Fruit fly (Drosophila melanogaster): ENCODE data around the gene loh.

Gene loh

DNA sequence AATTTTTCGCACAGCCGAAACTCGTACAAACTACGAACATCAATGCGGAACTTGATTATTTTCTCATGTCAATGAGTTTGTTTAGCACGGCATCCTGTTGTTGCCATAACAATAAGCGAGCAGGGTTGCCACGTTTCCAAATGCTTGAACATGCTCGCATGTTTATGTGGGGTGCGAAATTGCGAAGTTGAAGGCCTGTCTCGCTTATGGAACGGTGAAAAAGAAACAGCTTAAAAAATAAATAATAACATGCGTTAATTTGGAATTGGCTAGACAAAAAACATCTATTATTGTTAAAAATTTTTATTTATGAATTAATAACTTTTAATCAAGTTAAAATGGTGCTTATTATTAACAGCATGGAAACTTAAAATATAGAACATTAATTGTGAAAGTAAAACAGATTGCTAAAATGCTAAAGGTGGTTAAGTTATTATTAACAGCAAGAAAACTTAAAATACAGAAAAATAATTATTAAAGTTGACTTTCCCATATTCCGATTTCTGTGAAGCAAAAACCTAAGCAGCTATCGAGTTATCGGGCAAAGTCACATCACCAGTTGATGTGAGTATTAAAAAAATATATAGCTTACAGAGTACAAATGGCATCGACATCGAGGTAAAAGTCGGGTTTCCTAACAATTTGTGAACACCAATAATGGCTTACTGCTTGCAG is 11.4 kb upstream of the loh start, which contains the start of the genes Bug22 and TfIIB (continued):
- no peak for TF ChIP-seq h (optimal IDR thresholded peaks at IDR 0.05)
- no peak for TF ChIP-seq ap (GFP tag; IDR thresholded peaks at IDR 0.05)
- peak; percentile 66; the same call in 2 of the 3 replicates for TF ChIP-seq Dbx (GFP tag; IDR thresholded peaks at IDR 0.05)
- TF ChIP-seq CG16813 (GFP tag; IDR thresholded peaks at IDR 0.05; ENCODE audit: partially characterized antibody), result 0 out of 3 replicates have a peak, but pooled peaks have one; percentile 36
- peak; percentile 79 for TF ChIP-seq CG14710 (tag; optimal IDR thresholded peaks at IDR 0.05)
- TF ChIP-seq CG10565 (GFP tag; optimal IDR thresholded peaks at IDR 0.05), result no peak
- TF ChIP-seq MESR4 (GFP tag; optimal IDR thresholded peaks at IDR 0.05), result peak; percentile 45
- TF ChIP-seq CG12744 (GFP tag; optimal IDR thresholded peaks at IDR 0.05), result peak; percentile 26
- no peak for TF ChIP-seq Blimp-1 (GFP tag; optimal IDR thresholded peaks at IDR 0.05)
- TF ChIP-seq CG1602 (GFP tag; optimal IDR thresholded peaks at IDR 0.05), result peak; percentile 71
- peak; percentile 44 for TF ChIP-seq CG4328 (GFP tag; optimal IDR thresholded peaks at IDR 0.05)
- TF ChIP-seq Trl (optimal IDR thresholded peaks at IDR 0.05), result no peak
- TF ChIP-seq Trl (GFP tag; optimal IDR thresholded peaks at IDR 0.05), result peak; percentile 54
- peak; percentile 41; the same call in 1 of the 2 replicates for TF ChIP-seq E2f2 (GFP tag; IDR thresholded peaks at IDR 0.05)
- TF ChIP-seq vvl (GFP tag; IDR thresholded peaks at IDR 0.05), result peak; percentile 84
- no peak for TF ChIP-seq CG6854 (GFP tag; optimal IDR thresholded peaks at IDR 0.05)
- peak; percentile 80 for TF ChIP-seq CG17829 (tag; optimal IDR thresholded peaks at IDR 0.05)
- TF ChIP-seq CG3407 (GFP tag; optimal IDR thresholded peaks at IDR 0.05), result peak; percentile 18
- no peak for TF ChIP-seq CG14965 (GFP tag; optimal IDR thresholded peaks at IDR 0.05; ENCODE audit: borderline replicate concordance)
- TF ChIP-seq Sox102F (GFP tag; optimal IDR thresholded peaks at IDR 0.05), result no peak
- peak in 1 of 2 experiments; percentile 37 for TF ChIP-seq insv (GFP tag; optimal IDR thresholded peaks at IDR 0.05)
- TF ChIP-seq CG6683 (GFP tag; optimal IDR thresholded peaks at IDR 0.05), result no peak
- TF ChIP-seq pan (optimal IDR thresholded peaks at IDR 0.05), result no peak
- peak in 1 of 2 experiments; percentile 76 for TF ChIP-seq pan (GFP tag; optimal IDR thresholded peaks at IDR 0.05 in 1 of 2, IDR thresholded peaks at IDR 0.05 in 1 of 2)
- TF ChIP-seq Mes4 (GFP tag; optimal IDR thresholded peaks at IDR 0.05), result peak; percentile 58
- no peak for TF ChIP-seq corto (GFP tag; optimal IDR thresholded peaks at IDR 0.05)
- peak; percentile 94 for TF ChIP-seq CG11723 (GFP tag; optimal IDR thresholded peaks at IDR 0.05)
- no peak for TF ChIP-seq CG3838 (GFP tag; optimal IDR thresholded peaks at IDR 0.05)
- peak; percentile 83; the same call in 2 of the 3 replicates for TF ChIP-seq CG17361 (GFP tag; IDR thresholded peaks at IDR 0.05)
- peak; percentile 19 for TF ChIP-seq MTF-1 (GFP tag; optimal IDR thresholded peaks at IDR 0.05; ENCODE audit: borderline replicate concordance)
- TF ChIP-seq twi (tag; optimal IDR thresholded peaks at IDR 0.05), result peak; percentile 32
- peak; percentile 52 for TF ChIP-seq ems (GFP tag; optimal IDR thresholded peaks at IDR 0.05)
- TF ChIP-seq jigr1 (GFP tag; IDR thresholded peaks at IDR 0.05), result no peak
- TF ChIP-seq emc (GFP tag; optimal IDR thresholded peaks at IDR 0.05), result no peak
- TF ChIP-seq CG3065 (GFP tag; optimal IDR thresholded peaks at IDR 0.05), result peak; percentile 12
- peak; percentile 83 for TF ChIP-seq Xbp1 (GFP tag; optimal IDR thresholded peaks at IDR 0.05)
- no peak for TF ChIP-seq CG11560 (tag; IDR thresholded peaks at IDR 0.05)
- TF ChIP-seq peb (GFP tag; IDR thresholded peaks at IDR 0.05), result no peak
- peak; percentile 59 for TF ChIP-seq unpg (GFP tag; optimal IDR thresholded peaks at IDR 0.05)
- 0 out of 3 replicates have a peak, but pooled peaks have one; percentile 33 for TF ChIP-seq HLH4C (GFP tag; IDR thresholded peaks at IDR 0.05; ENCODE audit: partially characterized antibody)
- TF ChIP-seq CG12104 (GFP tag; optimal IDR thresholded peaks at IDR 0.05), result peak; percentile 60
- TF ChIP-seq sc (optimal IDR thresholded peaks at IDR 0.05), result no peak
- TF ChIP-seq sc (GFP tag; optimal IDR thresholded peaks at IDR 0.05), result no peak
- peak; percentile 31 for TF ChIP-seq lbe (GFP tag; optimal IDR thresholded peaks at IDR 0.05)
- peak; percentile 28 for TF ChIP-seq CG12219 (GFP tag; optimal IDR thresholded peaks at IDR 0.05)
- peak; percentile 76; the same call in 1 of the 2 replicates for TF ChIP-seq NFAT (GFP tag; IDR thresholded peaks at IDR 0.05)
- peak; percentile 35 for TF ChIP-seq CG16863 (GFP tag; optimal IDR thresholded peaks at IDR 0.05)
- TF ChIP-seq Lim3 (GFP tag; IDR thresholded peaks at IDR 0.05), result no peak
- TF ChIP-seq Ada2b (GFP tag; IDR thresholded peaks at IDR 0.05), result peak; percentile 60
- no peak for TF ChIP-seq z (GFP tag; IDR thresholded peaks at IDR 0.05)
